Worm (Caenorhabditis elegans) whole organism, L3 larva: ENCODE measurements around the gene cyp-33C4.

ENCODE experiments used
- R02D3.7 ChIP-seq: fragments of 150-350 bp; optimal IDR thresholded peaks from 2 replicates; lab custom pipeline; 2014; ENCODE audit warnings: missing biosample characterization, missing genetic modification characterization
- ZK546.5 ChIP-seq: sonication (generic microtip); optimal IDR thresholded peaks from 2 replicates; lab custom pipeline; 2017; ENCODE audit warnings: missing biosample characterization, missing genetic modification characterization
- aly-2 ChIP-seq: fragments of 150-350 bp; optimal IDR thresholded peaks from 2 replicates; lab custom pipeline; 2014; ENCODE audit warnings: missing biosample characterization, missing genetic modification characterization
- ama-1 ChIP-seq: fragments of 150-350 bp; optimal IDR thresholded peaks from 2 replicates; lab custom pipeline; 2018
- ceh-16 ChIP-seq: sonication (generic microtip); optimal IDR thresholded peaks from 2 replicates; lab custom pipeline; 2017; ENCODE audit warnings: missing biosample characterization, missing genetic modification characterization
- ceh-28 ChIP-seq: fragments of 150-350 bp; optimal IDR thresholded peaks from 2 replicates; lab custom pipeline; 2014; ENCODE audit warnings: missing biosample characterization, missing genetic modification reagents, missing genetic modification characterization
- ceh-82 ChIP-seq: fragments of 150-350 bp; optimal IDR thresholded peaks from 2 replicates; lab custom pipeline; 2014; ENCODE audit warnings: missing biosample characterization, missing genetic modification characterization
- ceh-9 ChIP-seq: sonication (generic microtip); optimal IDR thresholded peaks from 2 replicates; lab custom pipeline; 2018; ENCODE audit warnings: missing biosample characterization, missing genetic modification characterization
- daf-12 ChIP-seq: fragments of 150-350 bp; optimal IDR thresholded peaks from 2 replicates; lab custom pipeline; 2014; ENCODE audit warnings: missing biosample characterization, missing genetic modification reagents, missing genetic modification characterization
- elt-1 ChIP-seq: fragments of 150-350 bp; optimal IDR thresholded peaks from 2 replicates; lab custom pipeline; 2014; ENCODE audit warnings: missing biosample characterization, missing genetic modification characterization
- elt-2 ChIP-seq: sonication (generic microtip); optimal IDR thresholded peaks from 2 replicates; lab custom pipeline; 2016; ENCODE audit warnings: missing genetic modification reagents, mild to moderate bottlenecking, missing genetic modification characterization, missing compliant biosample characterization
- elt-3 ChIP-seq, 3 experiments: fragments of 150-350 bp in 1 of 3; sonication (generic microtip) in 2 of 3; optimal IDR thresholded peaks; 2 replicates in 2 of 3; 4 replicates in 1 of 3; lab custom pipeline; 2014 to 2017; ENCODE audit warnings: missing biosample characterization in 3 of 3, missing genetic modification characterization in 3 of 3
- eor-1 ChIP-seq, 2 experiments: fragments of 150-350 bp; optimal IDR thresholded peaks; 2 replicates each; lab custom pipeline; 2014 to 2018; ENCODE audit warnings: missing biosample characterization in 2 of 2, missing genetic modification characterization in 2 of 2
- fkh-10 ChIP-seq: sonication (generic microtip); optimal IDR thresholded peaks from 2 replicates; lab custom pipeline; 2017; ENCODE audit warnings: missing biosample characterization, missing genetic modification reagents, missing genetic modification characterization
- fkh-2 ChIP-seq: fragments of 150-350 bp; optimal IDR thresholded peaks from 2 replicates; lab custom pipeline; 2014; ENCODE audit warnings: missing biosample characterization, missing genetic modification reagents, missing genetic modification characterization
- hmg-11 ChIP-seq: sonication (generic microtip); optimal IDR thresholded peaks from 2 replicates; lab custom pipeline; 2016; ENCODE audit warnings: missing genetic modification characterization, missing compliant biosample characterization
- lin-15B ChIP-seq: fragments of 150-350 bp; optimal IDR thresholded peaks from 2 replicates; lab custom pipeline; 2014; ENCODE audit warnings: missing biosample characterization, missing genetic modification characterization
- lin-39 ChIP-seq: fragments of 150-350 bp; optimal IDR thresholded peaks from 2 replicates; lab custom pipeline; 2018; ENCODE audit warnings: missing biosample characterization, missing genetic modification reagents, missing genetic modification characterization
- lsy-12 ChIP-seq: sonication (generic microtip); optimal IDR thresholded peaks from 2 replicates; lab custom pipeline; 2016; ENCODE audit warnings: mild to moderate bottlenecking, missing genetic modification characterization, missing compliant biosample characterization
- mdl-1 ChIP-seq: fragments of 150-350 bp; optimal IDR thresholded peaks from 2 replicates; lab custom pipeline; 2014; ENCODE audit warnings: missing biosample characterization, missing genetic modification characterization
- mml-1 ChIP-seq: fragments of 150-350 bp; sonication (generic microtip); optimal IDR thresholded peaks from 3 replicates; lab custom pipeline; 2014; ENCODE audit warnings: missing biosample characterization, missing genetic modification characterization
- nfya-1 ChIP-seq: sonication (generic microtip); optimal IDR thresholded peaks from 2 replicates; lab custom pipeline; 2017; ENCODE audit warnings: missing genetic modification characterization, mild to moderate bottlenecking, missing compliant biosample characterization, antibody characterized with exemption, moderate library complexity; ENCODE audit not compliant: insufficient read depth
- nhr-11 ChIP-seq: fragments of 150-350 bp; optimal IDR thresholded peaks from 2 replicates; lab custom pipeline; 2014; ENCODE audit warnings: missing biosample characterization, missing genetic modification characterization
- nhr-12 ChIP-seq: fragments of 150-350 bp; optimal IDR thresholded peaks from 2 replicates; lab custom pipeline; 2014; ENCODE audit warnings: missing biosample characterization, missing genetic modification characterization
- nhr-23 ChIP-seq: fragments of 150-350 bp; optimal IDR thresholded peaks from 2 replicates; lab custom pipeline; 2014; ENCODE audit warnings: missing biosample characterization, missing genetic modification reagents, missing genetic modification characterization
- nhr-237 ChIP-seq: fragments of 150-350 bp; optimal IDR thresholded peaks from 2 replicates; lab custom pipeline; 2014; ENCODE audit warnings: missing biosample characterization, missing genetic modification characterization
- nhr-25 ChIP-seq: sonication (generic microtip); optimal IDR thresholded peaks from 2 replicates; lab custom pipeline; 2017; ENCODE audit warnings: missing biosample characterization, missing genetic modification characterization
- nhr-43 ChIP-seq: sonication (generic microtip); optimal IDR thresholded peaks from 2 replicates; lab custom pipeline; 2016; ENCODE audit warnings: mild to moderate bottlenecking, missing genetic modification characterization, missing compliant biosample characterization; ENCODE audit not compliant: poor library complexity, severe bottlenecking
- nhr-67 ChIP-seq: fragments of 150-350 bp; optimal IDR thresholded peaks from 2 replicates; lab custom pipeline; 2014; ENCODE audit warnings: missing biosample characterization, missing genetic modification characterization
- nhr-76 ChIP-seq: fragments of 150-350 bp; sonication (generic microtip); optimal IDR thresholded peaks from 5 replicates; lab custom pipeline; 2014; ENCODE audit warnings: missing biosample characterization, missing genetic modification characterization
- pha-4 ChIP-seq: fragments of 150-350 bp; optimal IDR thresholded peaks from 2 replicates; lab custom pipeline; 2014; ENCODE audit warnings: missing biosample characterization, missing genetic modification reagents, missing genetic modification characterization
- pqm-1 ChIP-seq: fragments of 150-350 bp; optimal IDR thresholded peaks from 2 replicates; lab custom pipeline; 2017; ENCODE audit warnings: missing biosample characterization, missing genetic modification characterization, inconsistent platforms
- sea-2 ChIP-seq: fragments of 150-350 bp; sonication (generic microtip); optimal IDR thresholded peaks from 4 replicates; lab custom pipeline; 2014; ENCODE audit warnings: missing biosample characterization, missing genetic modification reagents, missing genetic modification characterization
- skn-1 ChIP-seq: fragments of 150-350 bp; optimal IDR thresholded peaks from 2 replicates; lab custom pipeline; 2014; ENCODE audit warnings: missing biosample characterization, missing genetic modification characterization
- tbx-2 ChIP-seq: sonication (generic microtip); optimal IDR thresholded peaks from 2 replicates; lab custom pipeline; 2016; ENCODE audit warnings: mild to moderate bottlenecking, missing genetic modification characterization, missing compliant biosample characterization
- unc-39 ChIP-seq: sonication (generic microtip); optimal IDR thresholded peaks from 4 replicates; lab custom pipeline; 2017; ENCODE audit warnings: missing biosample characterization, missing genetic modification characterization
- unc-62 ChIP-seq: fragments of 150-350 bp; sonication (generic microtip); optimal IDR thresholded peaks from 4 replicates; lab custom pipeline; 2014; ENCODE audit warnings: missing biosample characterization, missing genetic modification reagents, missing genetic modification characterization
- zag-1 ChIP-seq: fragments of 150-350 bp; optimal IDR thresholded peaks from 2 replicates; lab custom pipeline; 2014; ENCODE audit warnings: missing biosample characterization, missing genetic modification characterization
- ztf-11 ChIP-seq: fragments of 150-350 bp; optimal IDR thresholded peaks from 2 replicates; lab custom pipeline; 2014; ENCODE audit warnings: missing biosample characterization, missing genetic modification characterization

The cyp-33C4 gene

DNA sequence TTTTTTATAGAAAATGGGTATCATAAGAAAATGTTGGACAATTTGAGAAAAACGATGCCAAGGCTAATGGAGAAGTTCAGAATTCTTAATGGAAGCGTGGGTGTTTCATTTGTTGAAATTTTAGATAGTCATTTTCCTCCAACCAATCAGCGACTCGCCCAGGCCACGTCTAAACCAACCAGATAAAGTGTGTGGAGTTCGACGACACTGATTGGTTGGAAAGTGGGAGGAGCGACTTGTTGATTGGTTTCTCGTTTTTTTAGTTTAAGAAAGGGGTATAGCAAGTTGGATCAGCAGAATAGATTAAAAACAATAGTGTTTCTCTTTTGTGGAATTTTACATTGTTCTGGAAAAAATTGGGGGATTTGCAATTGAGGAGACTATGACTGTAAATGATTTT is 28.4 kb upstream of the cyp-33C4 start:
- peak; percentile 84 for TF ChIP-seq nfya-1 (tag; lab: Kevin White, UChicago)
- TF ChIP-seq zag-1 (tag; lab: Kevin White, UChicago): no peak
- no peak for TF ChIP-seq mdl-1 (tag; lab: Kevin White, UChicago)
- no peak for TF ChIP-seq ztf-11 (tag; lab: Kevin White, UChicago)

DNA sequence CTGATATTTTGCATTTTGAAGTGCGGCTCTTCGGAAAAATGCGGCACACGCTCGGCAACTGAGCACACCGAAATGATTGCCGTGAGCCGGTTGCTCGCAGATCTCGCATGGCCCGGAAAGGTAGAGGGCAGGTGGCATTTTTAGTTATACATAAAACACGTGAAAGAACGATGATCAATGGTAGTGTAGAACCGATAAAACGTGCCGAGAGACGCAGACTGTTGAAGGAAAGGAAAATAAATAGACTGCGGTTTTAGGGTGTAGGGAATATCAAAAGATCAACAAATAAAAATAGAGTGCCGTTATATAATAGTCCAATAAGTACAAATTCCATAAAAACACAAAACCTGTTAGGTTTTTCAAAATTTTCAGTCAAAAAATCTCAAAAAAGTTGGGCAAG is 24.0 kb upstream of the cyp-33C4 start, which contains the start of gene nhr-133:
TSS of gene nhr-133 (minus strand) at position 183 of the 400 bp plus-strand sequence.
- TF ChIP-seq pha-4 (tag; lab: Kevin White, UChicago) (peak; percentile 73), elt-2 (peak; percentile 38), lin-39 (tag; lab: Kevin White, UChicago) (no peak)
- TF ChIP-seq, all 47 proteins: peak for 2

DNA sequence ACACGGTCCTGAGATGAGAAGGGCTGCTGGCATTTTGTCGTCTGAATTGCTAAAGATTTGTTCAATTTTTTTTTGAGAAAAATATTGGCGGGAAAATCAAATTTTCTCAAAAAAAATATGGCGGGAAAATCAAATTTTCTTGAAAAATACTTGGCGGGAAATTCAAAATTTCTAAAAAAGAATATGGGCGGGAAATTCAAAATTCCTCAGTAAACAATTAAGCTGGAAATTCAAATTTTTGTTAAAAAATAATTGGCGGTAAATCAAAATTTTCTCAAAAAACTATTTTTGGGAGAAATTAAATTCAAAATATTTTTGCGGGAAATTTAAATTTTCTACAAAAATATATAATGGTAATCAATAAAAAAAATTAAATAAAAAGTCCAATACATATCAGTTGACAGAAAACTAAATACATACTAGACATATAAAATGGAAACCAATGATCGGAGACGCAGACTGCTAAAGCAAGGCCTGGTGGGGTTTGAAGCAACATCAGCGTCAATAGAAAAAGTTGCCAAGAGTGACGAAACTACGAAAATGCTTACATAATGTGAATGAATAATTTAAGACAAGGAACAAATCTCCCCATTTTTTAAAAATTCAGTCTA is 21.4 kb upstream of the cyp-33C4 start, which contains the start of gene nhr-184:
TSS of gene nhr-184 (minus strand) at position 51 of the 611 bp plus-strand sequence.
- TF ChIP-seq ceh-28 (tag; lab: Kevin White, UChicago) (no peak), elt-2 (peak; percentile 27), pqm-1 (tag; lab: Kevin White, UChicago) (peak; percentile 25), unc-39 (no peak), fkh-2 (no peak), daf-12 (tag; lab: Kevin White, UChicago) (no peak), ZK546.5 (tag; lab: Kevin White, UChicago) (no peak), pha-4 (tag; lab: Kevin White, UChicago) (peak; percentile 58), ceh-16 (no peak), hmg-11 (tag; lab: Kevin White, UChicago) (peak; percentile 42)

DNA sequence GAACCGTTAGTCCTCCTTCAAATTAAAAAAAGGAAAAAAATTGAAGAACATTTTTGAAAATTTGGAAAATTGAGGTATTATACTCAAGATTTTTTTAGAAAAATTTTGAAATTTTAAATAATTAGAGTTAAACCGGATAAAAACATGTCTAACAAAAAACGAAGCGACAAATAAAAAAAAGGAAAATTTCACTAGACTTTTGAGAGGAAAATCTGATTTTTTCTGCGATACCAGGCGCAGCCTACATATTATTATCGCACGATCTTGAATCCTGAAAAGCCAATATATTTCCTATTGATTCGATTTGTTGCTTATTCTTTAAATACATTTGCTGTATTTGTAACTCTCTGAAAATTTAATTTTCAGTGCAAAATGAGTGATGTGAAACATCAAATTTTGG is 20.6 kb upstream of the cyp-33C4 start, which contains the start of gene nstp-8:
TSS of gene nstp-8 (plus strand) at position 301 of the 400 bp plus-strand sequence.
- no peak for TF ChIP-seq ceh-9 (tag; lab: Kevin White, UChicago)
- no peak for TF ChIP-seq nhr-67 (tag; lab: Kevin White, UChicago)
- no peak for TF ChIP-seq pqm-1 (tag; lab: Kevin White, UChicago)
- no peak for TF ChIP-seq skn-1 (tag; lab: Kevin White, UChicago)
- TF ChIP-seq hmg-11 (tag; lab: Kevin White, UChicago): no peak
- no peak for TF ChIP-seq ZK546.5 (tag; lab: Kevin White, UChicago)
- TF ChIP-seq lsy-12 (tag; lab: Kevin White, UChicago): no peak
- no peak for TF ChIP-seq unc-62 (GFP tag; lab: Kevin White, UChicago)
- no peak for TF ChIP-seq elt-2
- no peak for TF ChIP-seq nhr-11 (tag; lab: Kevin White, UChicago)
- TF ChIP-seq nhr-25 (tag; lab: Kevin White, UChicago): no peak
- no peak for TF ChIP-seq ama-1
- no peak for TF ChIP-seq nfya-1 (tag; lab: Kevin White, UChicago)
- no peak for TF ChIP-seq elt-3 (tag; optimal IDR thresholded peaks at IDR 0.05; lab: Kevin White, UChicago)
- TF ChIP-seq tbx-2: no peak
- no peak for TF ChIP-seq nhr-237 (tag; lab: Kevin White, UChicago)

DNA sequence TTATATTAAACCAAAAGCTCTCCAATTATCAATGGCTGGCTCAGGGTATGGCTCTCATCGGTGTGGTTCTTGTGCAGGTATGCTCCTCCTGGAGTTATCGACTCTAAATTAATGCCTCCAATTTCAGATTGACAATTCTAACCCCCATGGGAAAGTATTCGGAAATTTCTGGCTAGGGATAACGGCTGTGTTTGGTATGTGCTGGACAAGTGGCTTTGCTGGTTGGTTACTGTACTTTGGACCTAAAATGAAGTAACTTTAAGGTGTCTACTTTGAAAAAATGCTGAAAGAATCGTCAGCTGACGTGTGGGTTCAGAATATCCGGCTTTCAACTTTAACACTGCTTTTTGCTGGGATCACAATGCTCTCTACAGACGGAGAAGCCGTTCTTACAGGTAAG is 19.0 kb upstream of the cyp-33C4 start:
- no peak for TF ChIP-seq ceh-82 (tag; lab: Kevin White, UChicago)
- TF ChIP-seq, all 47 proteins: peak for 0

DNA sequence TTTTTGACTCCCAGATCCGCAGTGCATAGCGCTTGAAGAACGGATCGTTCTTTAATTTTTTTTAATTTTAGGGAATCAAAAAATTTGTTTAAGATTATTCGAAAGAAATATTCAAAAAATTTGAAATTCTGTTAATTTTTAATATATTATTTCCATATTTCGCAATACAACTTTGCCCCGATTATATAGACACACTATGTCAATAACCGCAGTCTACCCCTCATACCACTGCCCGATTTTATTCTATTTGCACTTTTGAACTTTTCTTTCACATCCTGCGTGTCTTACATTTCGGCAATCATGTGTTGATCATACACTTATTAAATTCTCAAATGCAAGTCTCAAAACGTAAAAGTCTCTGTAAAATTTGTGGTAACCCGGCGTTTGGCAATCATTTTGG is 17.1 kb upstream of the cyp-33C4 start, which contains the start of gene nhr-56:
TSS of gene nhr-56 (plus strand) at position 202 of the 400 bp plus-strand sequence.
- TF ChIP-seq mml-1 (tag; lab: Kevin White, UChicago) (no peak), ceh-28 (tag; lab: Kevin White, UChicago) (no peak), aly-2 (tag; lab: Kevin White, UChicago) (no peak), nhr-76 (tag; lab: Kevin White, UChicago) (no peak), zag-1 (tag; lab: Kevin White, UChicago) (no peak), skn-1 (tag; lab: Kevin White, UChicago) (no peak), lin-39 (tag; lab: Kevin White, UChicago) (no peak), nhr-23 (tag; lab: Kevin White, UChicago) (peak; percentile 69), hmg-11 (tag; lab: Kevin White, UChicago) (no peak), eor-1 (tag; optimal IDR thresholded peaks at IDR 0.05; lab: Kevin White, UChicago) (no peak), nhr-237 (tag; lab: Kevin White, UChicago) (no peak), unc-62 (GFP tag; lab: Kevin White, UChicago) (no peak), elt-1 (no peak), unc-39 (no peak), sea-2 (no peak), nhr-43 (tag; lab: Kevin White, UChicago) (peak; percentile 14), elt-2 (peak; percentile 64), R02D3.7 (tag; lab: Kevin White, UChicago) (no peak), daf-12 (tag; lab: Kevin White, UChicago) (no peak), fkh-2 (no peak), tbx-2 (no peak), mdl-1 (tag; lab: Kevin White, UChicago) (no peak), nhr-12 (tag; lab: Kevin White, UChicago) (no peak), lin-15B (no peak), fkh-10 (GFP tag; lab: Kevin White, UChicago) (no peak), pqm-1 (tag; lab: Kevin White, UChicago) (peak; percentile 56), ztf-11 (tag; lab: Kevin White, UChicago) (no peak), ZK546.5 (tag; lab: Kevin White, UChicago) (no peak)
